Worm (Caenorhabditis elegans) whole organism, L1 larva: Measurements from ENCODE around the gene npr-19.

ENCODE experiments used
- Y116A8C.19 ChIP-seq: sonication (generic microtip); optimal IDR thresholded peaks from 2 replicates; lab custom pipeline; 2016; ENCODE audit warnings: missing compliant biosample characterization, missing genetic modification characterization, borderline replicate concordance
- aha-1 ChIP-seq: fragments of 150-350 bp; optimal IDR thresholded peaks from 2 replicates; lab custom pipeline; 2014; ENCODE audit warnings: missing biosample characterization, missing genetic modification characterization
- blmp-1 ChIP-seq: fragments of 150-350 bp; optimal IDR thresholded peaks from 2 replicates; lab custom pipeline; 2014; ENCODE audit warnings: missing biosample characterization, missing genetic modification characterization
- ces-1 ChIP-seq: fragments of 150-350 bp; optimal IDR thresholded peaks from 2 replicates; lab custom pipeline; 2014; ENCODE audit warnings: missing biosample characterization, missing genetic modification reagents, missing genetic modification characterization
- elt-2 ChIP-seq: sonication (generic microtip); optimal IDR thresholded peaks from 2 replicates; lab custom pipeline; 2016; ENCODE audit warnings: missing genetic modification characterization, mild to moderate bottlenecking, inconsistent platforms, missing compliant biosample characterization, missing genetic modification reagents
- elt-3 ChIP-seq, 6 experiments: fragments of 150-350 bp in 1 of 6; sonication (generic microtip); optimal IDR thresholded peaks; 2 replicates each; lab custom pipeline; 2017 to 2018; ENCODE audit warnings: missing biosample characterization in 6 of 6, missing genetic modification characterization in 6 of 6, inconsistent platforms in 1 of 6
- fkh-8 ChIP-seq: sonication (generic microtip); optimal IDR thresholded peaks from 2 replicates; lab custom pipeline; 2016; ENCODE audit warnings: mild to moderate bottlenecking, missing genetic modification characterization, missing compliant biosample characterization
- lin-14 ChIP-seq: fragments of 200-800 bp; sonication (Bioruptor generic); optimal IDR thresholded peaks from 2 replicates; lab custom pipeline; 2018; ENCODE audit warnings: mild to moderate bottlenecking, missing genetic modification characterization, moderate library complexity, missing compliant biosample characterization
- nhr-28 ChIP-seq: fragments of 150-350 bp; optimal IDR thresholded peaks from 2 replicates; lab custom pipeline; 2014; ENCODE audit warnings: missing biosample characterization, missing genetic modification characterization
- pqm-1 ChIP-seq: sonication (generic microtip); optimal IDR thresholded peaks from 3 replicates; lab custom pipeline; 2017; ENCODE audit warnings: missing biosample characterization, missing genetic modification characterization
- skn-1 ChIP-seq: fragments of 150-350 bp; optimal IDR thresholded peaks from 2 replicates; lab custom pipeline; 2014; ENCODE audit warnings: missing biosample characterization, missing genetic modification characterization
- snu-23 ChIP-seq: sonication (generic microtip); optimal IDR thresholded peaks from 2 replicates; lab custom pipeline; 2016; ENCODE audit warnings: missing genetic modification characterization, missing compliant biosample characterization
- sptf-1 ChIP-seq: fragments of 150-350 bp; optimal IDR thresholded peaks from 2 replicates; lab custom pipeline; 2014; ENCODE audit warnings: missing biosample characterization, missing genetic modification characterization
- ztf-11 ChIP-seq, 2 experiments: sonication (generic microtip); optimal IDR thresholded peaks; 2 replicates each; lab custom pipeline; 2016 to 2017; ENCODE audit warnings: missing genetic modification characterization in 2 of 2, missing biosample characterization in 1 of 2, missing compliant biosample characterization in 1 of 2

DNA sequence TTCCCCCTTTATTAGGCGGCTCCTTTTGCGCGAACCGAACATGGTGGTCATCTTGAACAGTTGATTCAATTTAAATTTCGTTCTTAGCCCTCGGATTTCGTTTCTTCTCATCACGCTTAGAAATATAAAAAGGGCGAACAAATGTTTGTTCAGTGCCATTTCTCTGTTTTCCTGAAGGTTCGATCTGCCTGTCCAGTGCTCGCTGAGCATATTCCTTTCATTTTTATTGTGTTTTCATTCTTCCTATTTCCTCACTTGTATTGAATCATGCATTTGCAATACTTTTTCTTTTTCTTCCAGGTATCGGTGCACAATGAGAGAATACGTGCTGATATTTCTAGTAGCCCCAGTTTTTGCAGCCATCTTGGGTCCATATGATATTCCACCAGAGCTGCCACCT, 41.9 kb upstream of the npr-19 start, which contains the start of gene nas-15:
- TF ChIP-seq lin-14 = no peak
- no peak for TF ChIP-seq pqm-1 (tag; lab: Kevin White, UChicago)
- TF ChIP-seq sptf-1 (tag; lab: Kevin White, UChicago) = no peak
- no peak for TF ChIP-seq Y116A8C.19
- no peak for TF ChIP-seq nhr-28 (tag; lab: Kevin White, UChicago)
- no peak for TF ChIP-seq snu-23 (GFP tag; lab: Kevin White, UChicago)
- no peak for TF ChIP-seq aha-1 (tag; lab: Kevin White, UChicago)
- TF ChIP-seq ztf-11 (tag; optimal IDR thresholded peaks at IDR 0.05; lab: Kevin White, UChicago) = no peak
- no peak for TF ChIP-seq blmp-1 (tag; lab: Kevin White, UChicago)
- no peak for TF ChIP-seq ces-1 (GFP tag; lab: Kevin White, UChicago)
- no peak for TF ChIP-seq skn-1 (tag; lab: Kevin White, UChicago)
- no peak for TF ChIP-seq elt-3 (tag; optimal IDR thresholded peaks at IDR 0.05; lab: Kevin White, UChicago)
- no peak for TF ChIP-seq elt-2 (tag; lab: Kevin White, UChicago)
- TF ChIP-seq fkh-8 = no peak
